Fruit fly (Drosophila melanogaster) whole organism: ENCODE data around the gene Lrr47.

Source experiments
- CG8478 ChIP-seq: fragments of >200 bp; optimal IDR thresholded peaks from 2 replicates; lab custom pipeline; 2018; ENCODE audit warnings: inconsistent platforms
- Dll ChIP-seq: fragments of >200 bp; optimal IDR thresholded peaks from 2 replicates; lab custom pipeline; 2017
- EcR ChIP-seq, 2 experiments: fragments of >200 bp; optimal IDR thresholded peaks; 2 replicates each; lab custom pipeline; 2017; ENCODE audit warnings: missing biosample characterization in 2 of 2, missing genetic modification characterization in 2 of 2, missing genetic modification reagents in 2 of 2
- pan ChIP-seq: fragments of >200 bp; optimal IDR thresholded peaks from 2 replicates; lab custom pipeline; 2017
- psq ChIP-seq: fragments of >200 bp; optimal IDR thresholded peaks from 2 replicates; lab custom pipeline; 2017
- usp ChIP-seq: fragments of >200 bp; optimal IDR thresholded peaks from 2 replicates; lab custom pipeline; 2017; ENCODE audit warnings: missing biosample characterization, missing genetic modification characterization, mixed read lengths

Lrr47 gene

DNA sequence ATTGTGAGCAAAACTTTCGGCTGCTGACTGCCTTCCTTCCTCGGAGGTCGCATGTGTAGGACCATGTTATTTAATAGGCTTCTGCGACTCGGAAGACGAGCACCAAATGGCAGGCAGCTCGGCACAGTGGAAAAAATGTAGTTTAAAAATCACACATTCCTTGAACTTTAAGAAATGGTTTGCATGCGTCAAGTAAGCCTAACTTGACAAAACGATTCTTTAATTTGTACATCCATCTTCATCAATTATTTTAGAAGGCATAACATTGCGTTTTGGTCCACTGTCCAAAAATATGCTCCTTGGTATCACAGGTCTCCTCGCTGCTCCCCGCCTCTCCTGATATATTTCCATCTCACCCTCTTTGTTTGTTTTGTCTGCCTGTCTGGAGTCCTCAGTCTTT lies 48.5 kb downstream of the Lrr47 start:
- TF ChIP-seq EcR (GFP tag; optimal IDR thresholded peaks at IDR 0.05; lab: Kevin White, UChicago) (no peak), pan (no peak), psq (no peak), Dll (lab: Kevin White, UChicago) (no peak), usp (no peak)

- TF ChIP-seq usp (no peak), psq (no peak), EcR (GFP tag; optimal IDR thresholded peaks at IDR 0.05; lab: Kevin White, UChicago) (no peak), Dll (lab: Kevin White, UChicago) (no peak), CG8478 (lab: Kevin White, UChicago) (no peak), pan (no peak)
Observed at dm6 chr2L:10566955-10567354, 49.8 kb downstream of the Lrr47 start, which contains the start of gene CG6138. TSS of gene CG6138 (plus strand) at chr2L:10567255.
